Fruit fly (Drosophila melanogaster) whole organism, embryonic: Measurements from ENCODE around the gene brat.
A peak's percentile ranks its signal among the peaks of the same experiment; 100 is the strongest.

ENCODE experiments used
- CG18599 ChIP-seq: fragments of 200-800 bp; sonication (Bioruptor generic); optimal IDR thresholded peaks from 3 replicates; lab custom pipeline; 2017; ENCODE audit warnings: missing biosample characterization, missing genetic modification characterization, mild to moderate bottlenecking, moderate library complexity, missing genetic modification reagents
- Hr78 ChIP-seq, 2 experiments: fragments of 200-800 bp in 1 of 2; fragments of >200 bp in 1 of 2; sonication (Bioruptor generic) in 1 of 2; optimal IDR thresholded peaks; 2 replicates each; lab custom pipeline; 2017 to 2019; ENCODE audit warnings: missing biosample characterization in 2 of 2, missing genetic modification characterization in 2 of 2, mild to moderate bottlenecking in 1 of 2, moderate library complexity in 1 of 2
- Sry-δ ChIP-seq: fragments of 200-800 bp; sonication (Bioruptor generic); optimal IDR thresholded peaks from 2 replicates; lab custom pipeline; 2016; ENCODE audit warnings: missing biosample characterization, missing genetic modification characterization
- Stat92E ChIP-seq, 3 experiments: fragments of >200 bp in 2 of 3; fragments of 200-800 bp in 1 of 3; sonication (Bioruptor generic) in 1 of 3; optimal IDR thresholded peaks; 2 replicates each; lab custom pipeline; 2017 to 2019; ENCODE audit warnings: missing biosample characterization in 3 of 3, missing genetic modification characterization in 3 of 3, mild to moderate bottlenecking in 1 of 3, moderate library complexity in 1 of 3
- scrt ChIP-seq: fragments of 200-800 bp; sonication (Bioruptor generic); optimal IDR thresholded peaks from 2 replicates; lab custom pipeline; 2018; ENCODE audit warnings: missing biosample characterization, mild to moderate bottlenecking, missing genetic modification characterization, moderate library complexity
- sob ChIP-seq: fragments of 200-800 bp; sonication (Bioruptor generic); IDR thresholded peaks from 2 replicates; pipeline ENCODE4 v1.3.6; 2022; ENCODE audit warnings: missing biosample characterization, missing genetic modification characterization

DNA sequence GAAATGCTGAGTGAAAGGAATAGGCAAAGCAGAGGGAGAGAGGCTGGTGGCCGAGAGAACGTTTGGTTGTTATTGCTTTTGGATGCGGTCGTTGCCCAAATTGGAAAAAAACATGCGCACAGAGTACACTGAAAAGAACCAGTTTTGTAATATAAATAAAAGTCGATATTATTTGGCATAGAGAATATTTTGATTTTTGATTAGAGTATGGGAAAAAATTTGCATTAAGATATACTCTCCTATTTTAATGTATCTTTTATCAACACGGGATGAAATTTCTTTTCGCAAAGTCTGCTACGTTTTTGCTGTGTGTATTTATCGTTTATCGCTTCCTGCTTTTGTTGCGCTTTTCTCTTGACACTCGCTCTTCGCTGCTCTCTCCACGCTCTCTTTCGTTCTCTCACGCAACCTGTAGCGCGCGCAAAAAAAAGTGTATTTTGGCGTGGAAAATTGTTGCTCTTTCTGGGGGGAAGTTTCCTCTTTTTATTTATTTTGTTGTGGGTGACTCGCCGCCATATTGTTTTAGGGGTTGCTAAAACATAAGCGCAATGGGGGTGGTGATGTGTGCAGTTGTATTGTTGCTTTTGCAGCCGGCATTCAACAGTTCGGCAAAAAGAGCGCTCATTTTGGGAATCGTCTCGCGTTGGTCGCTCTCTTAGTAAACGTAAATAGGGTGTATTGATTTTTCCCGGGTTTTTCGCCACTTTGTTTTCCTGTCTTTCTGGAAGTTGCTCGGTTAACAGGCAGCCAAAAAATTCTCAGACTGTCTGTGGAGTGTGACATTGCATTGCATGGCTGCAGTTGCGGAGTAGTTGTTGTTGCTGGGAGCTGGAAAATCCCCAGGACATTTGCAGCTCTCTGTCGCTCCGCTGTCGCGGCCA, 31.6 kb downstream of the brat start:
- TF ChIP-seq scrt (GFP tag; lab: Kevin White, UChicago) (peak; percentile 100), Stat92E (GFP tag; optimal IDR thresholded peaks at IDR 0.05; lab: Kevin White, UChicago) (peak in 1 of 3 experiments; percentile 92), CG18599 (GFP tag; lab: Kevin White, UChicago) (peak; percentile 98), Sry-δ (GFP tag; lab: Kevin White, UChicago) (peak; percentile 68), Hr78 (GFP tag; optimal IDR thresholded peaks at IDR 0.05; lab: Kevin White, UChicago) (peak in 1 of 2 experiments; percentile 91), sob (GFP tag; lab: Robert Waterston, UW) (peak; percentile 96)
